Worm (Caenorhabditis elegans) whole organism, late embryonic: ENCODE results near the gene T01C1.4.

Source experiments
- dmd-4 ChIP-seq: sonication (generic microtip); optimal IDR thresholded peaks from 2 replicates; lab custom pipeline; 2016; ENCODE audit warnings: borderline replicate concordance, missing genetic modification characterization, missing compliant biosample characterization
- pha-4 ChIP-seq: fragments of 150-350 bp; optimal IDR thresholded peaks from 2 replicates; lab custom pipeline; 2018; ENCODE audit warnings: missing biosample characterization, missing genetic modification reagents, missing genetic modification characterization
- ref-2 ChIP-seq: sonication (generic microtip); optimal IDR thresholded peaks from 2 replicates; lab custom pipeline; 2016; ENCODE audit warnings: missing genetic modification characterization, missing compliant biosample characterization

DNA sequence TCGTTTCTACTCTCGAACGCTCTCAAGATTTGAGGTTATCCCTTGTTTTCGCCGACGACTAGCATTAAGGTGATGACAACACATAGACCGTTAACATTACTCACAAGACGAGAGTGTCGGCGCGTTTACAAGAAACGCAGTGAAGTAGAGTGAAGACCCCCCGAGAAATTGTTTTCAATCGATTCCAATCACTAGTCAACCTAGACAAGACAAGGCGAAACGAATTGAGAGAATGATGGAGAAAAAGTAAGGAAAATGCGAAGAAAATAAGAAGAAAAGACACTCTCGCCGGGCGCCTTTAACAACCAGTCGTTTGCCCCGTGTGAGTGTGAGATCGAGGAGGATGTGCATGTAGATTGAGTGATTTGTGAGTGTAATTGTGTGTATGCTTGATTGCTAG is 32.4 kb downstream of the T01C1.4 start:
- TF ChIP-seq pha-4 (tag; lab: Kevin White, UChicago) = no peak
- TF ChIP-seq ref-2 (tag; lab: Kevin White, UChicago) = no peak
- no peak for TF ChIP-seq dmd-4 (tag; lab: Kevin White, UChicago)
